Worm (Caenorhabditis elegans) whole organism, L3 larva: ENCODE data around the gene acdh-10.

Source experiments
- R02D3.7 ChIP-seq: fragments of 150-350 bp; optimal IDR thresholded peaks from 2 replicates; lab custom pipeline; 2014; ENCODE audit warnings: missing biosample characterization, missing genetic modification characterization
- ama-1 ChIP-seq: fragments of 150-350 bp; optimal IDR thresholded peaks from 2 replicates; lab custom pipeline; 2018
- ceh-9 ChIP-seq: sonication (generic microtip); optimal IDR thresholded peaks from 2 replicates; lab custom pipeline; 2018; ENCODE audit warnings: missing biosample characterization, missing genetic modification characterization
- fos-1 ChIP-seq: fragments of 150-350 bp; optimal IDR thresholded peaks from 2 replicates; lab custom pipeline; 2014; ENCODE audit warnings: missing biosample characterization, missing genetic modification characterization
- jun-1 ChIP-seq: fragments of 150-350 bp; optimal IDR thresholded peaks from 2 replicates; lab custom pipeline; 2014; ENCODE audit warnings: missing biosample characterization, missing genetic modification reagents, missing genetic modification characterization
- nhr-12 ChIP-seq: fragments of 150-350 bp; optimal IDR thresholded peaks from 2 replicates; lab custom pipeline; 2014; ENCODE audit warnings: missing biosample characterization, missing genetic modification characterization
- nhr-28 ChIP-seq: fragments of 150-350 bp; optimal IDR thresholded peaks from 2 replicates; lab custom pipeline; 2014; ENCODE audit warnings: missing biosample characterization, missing genetic modification characterization
- nhr-77 ChIP-seq: fragments of 150-350 bp; optimal IDR thresholded peaks from 2 replicates; lab custom pipeline; 2014; ENCODE audit warnings: missing biosample characterization, missing genetic modification characterization
- skn-1 ChIP-seq: fragments of 150-350 bp; optimal IDR thresholded peaks from 2 replicates; lab custom pipeline; 2014; ENCODE audit warnings: missing biosample characterization, missing genetic modification characterization
- unc-62 ChIP-seq: fragments of 150-350 bp; sonication (generic microtip); optimal IDR thresholded peaks from 4 replicates; lab custom pipeline; 2014; ENCODE audit warnings: missing biosample characterization, missing genetic modification reagents, missing genetic modification characterization
- ztf-11 ChIP-seq: fragments of 150-350 bp; optimal IDR thresholded peaks from 2 replicates; lab custom pipeline; 2014; ENCODE audit warnings: missing biosample characterization, missing genetic modification characterization
- ztf-4 ChIP-seq: fragments of 150-350 bp; optimal IDR thresholded peaks from 2 replicates; lab custom pipeline; 2014; ENCODE audit warnings: missing biosample characterization, missing genetic modification characterization

DNA sequence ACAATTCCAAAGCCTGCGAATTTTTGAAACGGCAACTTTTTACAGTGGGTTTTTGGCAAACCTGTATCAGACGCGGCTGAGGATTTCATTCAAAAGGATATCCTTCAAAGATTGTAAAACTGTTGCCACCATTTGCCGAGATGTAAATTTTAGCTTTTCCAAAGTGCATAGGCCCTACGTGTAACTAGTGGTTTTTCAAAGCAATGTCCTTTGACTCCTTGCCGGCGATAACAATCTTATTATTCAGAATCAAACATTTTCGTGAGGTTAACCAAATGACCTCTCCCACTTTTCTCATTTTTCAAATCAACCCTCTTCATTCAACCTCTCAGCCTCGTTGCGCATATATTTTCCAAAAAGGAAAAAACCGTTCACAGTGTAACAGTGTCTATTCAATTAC is 16.6 kb upstream of the acdh-10 start, which contains the start of gene T25G12.3:
- TF ChIP-seq nhr-12 (tag; lab: Kevin White, UChicago), result no peak
- no peak for TF ChIP-seq R02D3.7 (tag; lab: Kevin White, UChicago)
- no peak for TF ChIP-seq jun-1 (tag; lab: Kevin White, UChicago)
- no peak for TF ChIP-seq nhr-28 (tag; lab: Kevin White, UChicago)
- no peak for TF ChIP-seq ztf-4
- no peak for TF ChIP-seq ama-1 (lab: Kevin White, UChicago)
- TF ChIP-seq nhr-77 (tag; lab: Kevin White, UChicago), result no peak
- TF ChIP-seq ceh-9 (tag; lab: Kevin White, UChicago), result no peak
- TF ChIP-seq ztf-11 (tag; lab: Kevin White, UChicago), result no peak
- no peak for TF ChIP-seq fos-1 (tag; lab: Kevin White, UChicago)
- no peak for TF ChIP-seq skn-1 (tag; lab: Kevin White, UChicago)
- no peak for TF ChIP-seq unc-62 (GFP tag; lab: Kevin White, UChicago)
